Worm (Caenorhabditis elegans): Measurements from ENCODE around the gene hrde-1.

DNA sequence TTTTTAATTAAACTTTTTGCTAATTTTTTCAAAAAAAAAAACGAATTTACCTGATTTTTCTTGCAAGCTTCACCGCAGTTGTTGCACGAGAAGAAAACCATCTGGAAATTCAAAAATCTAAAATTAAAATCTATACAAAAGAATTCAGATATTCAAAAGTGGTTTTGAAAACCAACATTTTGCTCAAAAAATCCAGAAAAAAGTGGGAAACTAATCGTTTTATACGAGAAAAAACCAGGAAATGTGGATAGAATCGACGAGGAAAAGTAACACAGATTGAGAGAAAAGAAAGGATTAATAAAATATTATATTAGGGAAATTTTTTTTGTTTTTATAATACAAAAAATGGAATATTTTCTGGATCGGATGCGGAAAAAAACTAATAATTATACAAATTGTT lies 11.9 kb downstream of the hrde-1 start, which contains the start of gene C16C10.8:
- no peak for TF ChIP-seq pqm-1 (tag; optimal IDR thresholded peaks at IDR 0.05)
- TF ChIP-seq ama-1 (optimal IDR thresholded peaks at IDR 0.05) = no peak
- TF ChIP-seq mdl-1 (tag; optimal IDR thresholded peaks at IDR 0.05) = no peak

Data from whole organism, L1 larva.